Fruit fly (Drosophila melanogaster): ENCODE results near the gene CG15563.

Gene CG15563

dm6 chr3R:31221337-31222047 lies 10.6 kb downstream of the CG15563 start (continued):
- TF ChIP-seq bcd (GFP tag; optimal IDR thresholded peaks at IDR 0.05) (no peak), sens-2 (GFP tag; IDR thresholded peaks at IDR 0.05) (no peak), NfI (GFP tag; optimal IDR thresholded peaks at IDR 0.05) (no peak), NK7.1 (GFP tag; optimal IDR thresholded peaks at IDR 0.05) (no peak), sens (GFP tag) (peak; percentile 77), Nf-YB (GFP tag; optimal IDR thresholded peaks at IDR 0.05) (peak; percentile 32), cg (GFP tag; optimal IDR thresholded peaks at IDR 0.05) (peak; percentile 95), B-H1 (GFP tag; IDR thresholded peaks at IDR 0.05) (no peak), CG14710 (tag; optimal IDR thresholded peaks at IDR 0.05) (no peak), CG4328 (GFP tag; optimal IDR thresholded peaks at IDR 0.05) (peak; percentile 39), CG7963 (GFP tag; IDR thresholded peaks at IDR 0.05; ENCODE audit: partially characterized antibody) (no peak), CG6272 (GFP tag; IDR thresholded peaks at IDR 0.05) (no peak), CG6175 (GFP tag; IDR thresholded peaks at IDR 0.05) (no peak), Hr78 (GFP tag; optimal IDR thresholded peaks at IDR 0.05) (no peak), Dek (tag; optimal IDR thresholded peaks at IDR 0.05) (no peak), Vsx1 (GFP tag; optimal IDR thresholded peaks at IDR 0.05) (peak; percentile 14), CG7928 (GFP tag; optimal IDR thresholded peaks at IDR 0.05) (no peak), CG10979 (tag; optimal IDR thresholded peaks at IDR 0.05) (no peak), ERR (GFP tag; optimal IDR thresholded peaks at IDR 0.05) (no peak), slou (GFP tag; optimal IDR thresholded peaks at IDR 0.05) (no peak), eve (GFP tag; optimal IDR thresholded peaks at IDR 0.05) (no peak), CG15073 (GFP tag; optimal IDR thresholded peaks at IDR 0.05) (no peak), CG11695 (GFP tag; IDR thresholded peaks at IDR 0.05) (no peak), CG3995 (GFP tag; optimal IDR thresholded peaks at IDR 0.05) (no peak), Bteb2 (GFP tag; optimal IDR thresholded peaks at IDR 0.05) (no peak), run (tag; optimal IDR thresholded peaks at IDR 0.05) (no peak), CG11560 (tag; IDR thresholded peaks at IDR 0.05) (no peak), CG13894 (tag; optimal IDR thresholded peaks at IDR 0.05) (no peak), CG34376 (GFP tag; optimal IDR thresholded peaks at IDR 0.05) (no peak)

- TF ChIP-seq CG8290 (GFP tag; optimal IDR thresholded peaks at IDR 0.05): no peak
- TF ChIP-seq CG8290 (tag; optimal IDR thresholded peaks at IDR 0.05): peak; percentile 5 to 59
- TF ChIP-seq Dfd (GFP tag; optimal IDR thresholded peaks at IDR 0.05): no peak
- no peak for TF ChIP-seq CG2678 (tag; optimal IDR thresholded peaks at IDR 0.05)
- no peak for TF ChIP-seq ab (GFP tag; optimal IDR thresholded peaks at IDR 0.05)
- TF ChIP-seq CG10147 (GFP tag; optimal IDR thresholded peaks at IDR 0.05): no peak
- no peak for TF ChIP-seq CG3838 (GFP tag; optimal IDR thresholded peaks at IDR 0.05)
- no peak for TF ChIP-seq crp (GFP tag; optimal IDR thresholded peaks at IDR 0.05)
- no peak for TF ChIP-seq CG43689 (GFP tag; IDR thresholded peaks at IDR 0.05)
- no peak for TF ChIP-seq CG5180 (GFP tag; optimal IDR thresholded peaks at IDR 0.05)
- no peak for TF ChIP-seq chn (GFP tag; optimal IDR thresholded peaks at IDR 0.05)
- peak; percentile 0 for TF ChIP-seq gsb-n (tag; optimal IDR thresholded peaks at IDR 0.05)
- no peak for TF ChIP-seq Lim3 (GFP tag; IDR thresholded peaks at IDR 0.05)
- no peak for TF ChIP-seq Drgx (GFP tag; IDR thresholded peaks at IDR 0.05)
- no peak for TF ChIP-seq kay (GFP tag; optimal IDR thresholded peaks at IDR 0.05)
- TF ChIP-seq CG8765 (GFP tag; IDR thresholded peaks at IDR 0.05): no peak
- peak; percentile 90 for TF ChIP-seq CG9437 (GFP tag; optimal IDR thresholded peaks at IDR 0.05)
- peak; percentile 38 for TF ChIP-seq CG9727 (GFP tag; optimal IDR thresholded peaks at IDR 0.05)
- no peak for TF ChIP-seq onecut (GFP tag; IDR thresholded peaks at IDR 0.05)
- no peak for TF ChIP-seq ATbp (GFP tag; optimal IDR thresholded peaks at IDR 0.05)
- TF ChIP-seq MESR4 (GFP tag; optimal IDR thresholded peaks at IDR 0.05): peak; percentile 100
Observed at dm6 chr3R:31220456-31221336, 11.4 kb downstream of the CG15563 start, which contains the start of gene CG12054. TSS of gene CG12054 (plus strand) at chr3R:31220702.

Measured in whole organism, embryonic.